Fruit fly (Drosophila melanogaster): ENCODE measurements around the gene COX5BL.

The COX5BL gene

dm6 chr2L:6557429-6558384 is 1.5 kb upstream of the COX5BL start, which contains the start of the genes IFT52 and COX5B (continued):
- TF ChIP-seq crol (GFP tag; IDR thresholded peaks at IDR 0.05) (peak; percentile 86), Nf-YC (tag; optimal IDR thresholded peaks at IDR 0.05) (peak; percentile 58), pum (GFP tag; optimal IDR thresholded peaks at IDR 0.05) (peak; percentile 66), NK7.1 (GFP tag; optimal IDR thresholded peaks at IDR 0.05) (peak; percentile 37), otp (GFP tag; IDR thresholded peaks at IDR 0.05) (0 out of 3 replicates have a peak, but pooled peaks have one; percentile 32), HLH4C (GFP tag; IDR thresholded peaks at IDR 0.05; ENCODE audit: partially characterized antibody) (no peak; the same call in 2 of the 3 replicates), CG8290 (GFP tag; optimal IDR thresholded peaks at IDR 0.05) (peak; percentile 84), CG8290 (tag; optimal IDR thresholded peaks at IDR 0.05) (peak; percentile 16 to 61), CG10274 (GFP tag; optimal IDR thresholded peaks at IDR 0.05) (no peak), CG11695 (GFP tag; IDR thresholded peaks at IDR 0.05) (no peak), CG7786 (GFP tag; optimal IDR thresholded peaks at IDR 0.05) (no peak), Dref (GFP tag; IDR thresholded peaks at IDR 0.05) (peak; percentile 63), CG9727 (GFP tag; optimal IDR thresholded peaks at IDR 0.05) (peak; percentile 37), CG13775 (GFP tag; optimal IDR thresholded peaks at IDR 0.05) (peak; percentile 41), mld (GFP tag; IDR thresholded peaks at IDR 0.05; ENCODE audit: partially characterized antibody) (no peak), nerfin-2 (GFP tag; IDR thresholded peaks at IDR 0.05; ENCODE audit: partially characterized antibody) (no peak), CG1603 (tag; optimal IDR thresholded peaks at IDR 0.05) (peak; percentile 40), CG12744 (GFP tag; optimal IDR thresholded peaks at IDR 0.05) (peak; percentile 52), Bgb (GFP tag; IDR thresholded peaks at IDR 0.05; ENCODE audit: partially characterized antibody) (peak; percentile 57), CG18619 (GFP tag; optimal IDR thresholded peaks at IDR 0.05) (peak; percentile 20), Dll (GFP tag; IDR thresholded peaks at IDR 0.05; ENCODE audit: partially characterized antibody) (peak; percentile 68; the same call in 3 of the 4 replicates), CG9609 (GFP tag; optimal IDR thresholded peaks at IDR 0.05) (no peak), CG12299 (tag; optimal IDR thresholded peaks at IDR 0.05) (peak; percentile 26), CG7839 (tag; optimal IDR thresholded peaks at IDR 0.05) (peak; percentile 61), Ets65A (GFP tag) (peak; percentile 98), CG18764 (GFP tag; optimal IDR thresholded peaks at IDR 0.05) (peak; percentile 69), Stat92E (GFP tag; optimal IDR thresholded peaks at IDR 0.05) (peak in 1 of 3 experiments; percentile 31), sim (GFP tag; IDR thresholded peaks at IDR 0.05) (no peak), CG10654 (GFP tag; optimal IDR thresholded peaks at IDR 0.05) (peak; percentile 69), CG13424 (tag; optimal IDR thresholded peaks at IDR 0.05) (no peak), CG15514 (GFP tag; optimal IDR thresholded peaks at IDR 0.05) (peak; percentile 69), Doc2 (GFP tag; IDR thresholded peaks at IDR 0.05) (no peak), ind (GFP tag; optimal IDR thresholded peaks at IDR 0.05) (peak; percentile 82), CG18262 (tag; optimal IDR thresholded peaks at IDR 0.05) (peak; percentile 51), CG15269 (tag; optimal IDR thresholded peaks at IDR 0.05) (peak; percentile 15), CG8924 (tag; optimal IDR thresholded peaks at IDR 0.05) (peak; percentile 41), CG9817 (tag; optimal IDR thresholded peaks at IDR 0.05) (peak; percentile 72), CG11560 (tag; IDR thresholded peaks at IDR 0.05) (no peak), knrl (GFP tag; IDR thresholded peaks at IDR 0.05; ENCODE audit: partially characterized antibody) (peak; percentile 51; the same call in 1 of the 3 replicates), Adf1 (GFP tag; IDR thresholded peaks at IDR 0.05) (no peak), CG34422 (GFP tag; IDR thresholded peaks at IDR 0.05) (peak; percentile 45; the same call in 1 of the 3 replicates), CG3726 (GFP tag; IDR thresholded peaks at IDR 0.05) (no peak), psq (GFP tag; optimal IDR thresholded peaks at IDR 0.05) (peak; percentile 2), dimm (GFP tag; IDR thresholded peaks at IDR 0.05) (no peak), luna (GFP tag; optimal IDR thresholded peaks at IDR 0.05) (peak; percentile 34), Rx (GFP tag; IDR thresholded peaks at IDR 0.05) (no peak), Scr (GFP tag; IDR thresholded peaks at IDR 0.05; ENCODE audit: partially characterized antibody) (peak; percentile 55), CG3065 (GFP tag; optimal IDR thresholded peaks at IDR 0.05) (no peak)
